Worm (Caenorhabditis elegans) whole organism, late embryonic: ENCODE results near the gene fshr-1.

Experiments used
- C38D4.7 ChIP-seq: fragments of 200-800 bp; sonication (Bioruptor generic); optimal IDR thresholded peaks from 2 replicates; lab custom pipeline; 2018; ENCODE audit warnings: mild to moderate bottlenecking, missing genetic modification characterization, moderate library complexity, missing compliant biosample characterization
- F13H6.1 ChIP-seq: sonication (generic microtip); optimal IDR thresholded peaks from 2 replicates; lab custom pipeline; 2016; ENCODE audit warnings: missing genetic modification characterization, missing compliant biosample characterization
- K02D7.2 ChIP-seq: sonication (generic microtip); optimal IDR thresholded peaks from 2 replicates; lab custom pipeline; 2017; ENCODE audit warnings: mild to moderate bottlenecking, missing genetic modification characterization, missing compliant biosample characterization
- T23F11.4 ChIP-seq: fragments of 200-800 bp; sonication (Bioruptor generic); optimal IDR thresholded peaks from 2 replicates; lab custom pipeline; 2018; ENCODE audit warnings: mild to moderate bottlenecking, missing genetic modification characterization, missing compliant biosample characterization
- Y22D7AL.16 ChIP-seq: sonication (generic microtip); optimal IDR thresholded peaks from 2 replicates; lab custom pipeline; 2016; ENCODE audit warnings: missing genetic modification characterization, missing compliant biosample characterization
- ahr-1 ChIP-seq: sonication (generic microtip); optimal IDR thresholded peaks from 2 replicates; lab custom pipeline; 2016; ENCODE audit warnings: missing genetic modification characterization, missing compliant biosample characterization
- ceh-14 ChIP-seq: sonication (generic microtip); optimal IDR thresholded peaks from 2 replicates; lab custom pipeline; 2016; ENCODE audit warnings: missing genotype, missing genetic modification characterization, missing compliant biosample characterization
- ceh-18 ChIP-seq: sonication (generic microtip); optimal IDR thresholded peaks from 2 replicates; lab custom pipeline; 2016; ENCODE audit warnings: missing genetic modification characterization, missing compliant biosample characterization
- ceh-19 ChIP-seq: fragments of 200-800 bp; sonication (Bioruptor generic); optimal IDR thresholded peaks from 2 replicates; lab custom pipeline; 2018; ENCODE audit warnings: mild to moderate bottlenecking, missing genetic modification characterization, missing compliant biosample characterization
- ceh-2 ChIP-seq: sonication (generic microtip); optimal IDR thresholded peaks from 2 replicates; lab custom pipeline; 2016; ENCODE audit warnings: missing genotype, missing genetic modification characterization, missing compliant biosample characterization
- ceh-31 ChIP-seq: sonication (generic microtip); optimal IDR thresholded peaks from 2 replicates; lab custom pipeline; 2016; ENCODE audit warnings: missing genetic modification characterization, missing compliant biosample characterization
- ceh-45 ChIP-seq: fragments of 200-800 bp; sonication (Bioruptor generic); IDR thresholded peaks from 2 replicates; pipeline ENCODE4 v1.3.6; 2022; ENCODE audit warnings: missing genetic modification reagents, missing genetic modification characterization, missing compliant biosample characterization
- ceh-48 ChIP-seq: sonication (generic microtip); optimal IDR thresholded peaks from 2 replicates; lab custom pipeline; 2016; ENCODE audit warnings: missing genetic modification characterization, inconsistent platforms, missing compliant biosample characterization
- ets-4 ChIP-seq: sonication (generic microtip); optimal IDR thresholded peaks from 2 replicates; lab custom pipeline; 2016; ENCODE audit warnings: missing genetic modification characterization, missing compliant biosample characterization
- eyg-1 ChIP-seq: sonication (generic microtip); optimal IDR thresholded peaks from 2 replicates; lab custom pipeline; 2016; ENCODE audit warnings: missing genotype, missing genetic modification characterization, missing compliant biosample characterization
- fax-1 ChIP-seq: sonication (generic microtip); optimal IDR thresholded peaks from 2 replicates; lab custom pipeline; 2016; ENCODE audit warnings: missing genotype, missing genetic modification characterization, missing compliant biosample characterization
- fkh-10 ChIP-seq: fragments of 150-350 bp; optimal IDR thresholded peaks from 2 replicates; lab custom pipeline; 2014; ENCODE audit warnings: missing biosample characterization, missing genetic modification reagents, missing genetic modification characterization
- fkh-6 ChIP-seq: sonication (generic microtip); optimal IDR thresholded peaks from 2 replicates; lab custom pipeline; 2016; ENCODE audit warnings: missing genetic modification characterization, missing compliant biosample characterization
- hlh-15 ChIP-seq: sonication (generic microtip); optimal IDR thresholded peaks from 2 replicates; lab custom pipeline; 2016; ENCODE audit warnings: missing genetic modification characterization, missing compliant biosample characterization
- hlh-6 ChIP-seq: sonication (generic microtip); optimal IDR thresholded peaks from 2 replicates; lab custom pipeline; 2016; ENCODE audit warnings: missing genotype, missing genetic modification characterization, missing compliant biosample characterization
- lim-6 ChIP-seq: sonication (generic microtip); optimal IDR thresholded peaks from 2 replicates; lab custom pipeline; 2016; ENCODE audit warnings: missing genetic modification characterization, missing compliant biosample characterization
- madf-2 ChIP-seq: sonication (generic microtip); optimal IDR thresholded peaks from 2 replicates; lab custom pipeline; 2017; ENCODE audit warnings: missing genetic modification characterization, missing compliant biosample characterization
- mec-3 ChIP-seq: sonication (generic microtip); optimal IDR thresholded peaks from 2 replicates; lab custom pipeline; 2016; ENCODE audit warnings: borderline replicate concordance, missing genetic modification characterization, missing compliant biosample characterization
- nfya-1 ChIP-seq: sonication (generic microtip); optimal IDR thresholded peaks from 2 replicates; lab custom pipeline; 2017; ENCODE audit warnings: missing genetic modification characterization, mild to moderate bottlenecking, missing compliant biosample characterization, antibody characterized with exemption, moderate library complexity
- nhr-11 ChIP-seq: fragments of 150-350 bp; optimal IDR thresholded peaks from 2 replicates; lab custom pipeline; 2014; ENCODE audit warnings: missing biosample characterization, missing genetic modification characterization
- nhr-232 ChIP-seq: sonication (generic microtip); optimal IDR thresholded peaks from 2 replicates; lab custom pipeline; 2016; ENCODE audit warnings: missing genetic modification characterization, missing compliant biosample characterization
- npax-4 ChIP-seq: sonication (generic microtip); optimal IDR thresholded peaks from 2 replicates; lab custom pipeline; 2016; ENCODE audit warnings: missing genetic modification characterization, missing compliant biosample characterization
- pat-9 ChIP-seq: fragments of 200-800 bp; sonication (Bioruptor generic); optimal IDR thresholded peaks from 2 replicates; lab custom pipeline; 2018; ENCODE audit warnings: mild to moderate bottlenecking, missing genetic modification characterization, moderate library complexity, missing compliant biosample characterization
- pqm-1 ChIP-seq: sonication (generic microtip); optimal IDR thresholded peaks from 2 replicates; lab custom pipeline; 2016; ENCODE audit warnings: missing genetic modification characterization, missing compliant biosample characterization
- pros-1 ChIP-seq: fragments of 150-350 bp; optimal IDR thresholded peaks from 2 replicates; lab custom pipeline; 2014; ENCODE audit warnings: missing biosample characterization, missing genetic modification reagents, missing genetic modification characterization
- ref-2 ChIP-seq: sonication (generic microtip); optimal IDR thresholded peaks from 2 replicates; lab custom pipeline; 2016; ENCODE audit warnings: missing genetic modification characterization, missing compliant biosample characterization
- rnt-1 ChIP-seq: sonication (generic microtip); optimal IDR thresholded peaks from 2 replicates; lab custom pipeline; 2016; ENCODE audit warnings: missing genetic modification characterization, missing compliant biosample characterization
- sdc-2 ChIP-seq: sonication (generic microtip); optimal IDR thresholded peaks from 2 replicates; lab custom pipeline; 2016; ENCODE audit warnings: missing genotype, missing genetic modification characterization, missing compliant biosample characterization
- syd-9 ChIP-seq: sonication (generic microtip); optimal IDR thresholded peaks from 2 replicates; lab custom pipeline; 2016; ENCODE audit warnings: mild to moderate bottlenecking, missing genetic modification characterization, moderate library complexity, missing compliant biosample characterization
- tbx-7 ChIP-seq: sonication (generic microtip); optimal IDR thresholded peaks from 2 replicates; lab custom pipeline; 2016; ENCODE audit warnings: missing genotype, missing genetic modification characterization, missing compliant biosample characterization
- unc-3 ChIP-seq, 2 experiments: fragments of 200-800 bp in 1 of 2; sonication (Bioruptor generic) in 1 of 2; sonication (generic microtip) in 1 of 2; conservative IDR thresholded peaks in 1 of 2; optimal IDR thresholded peaks in 1 of 2; 2 replicates each; pipeline versions ENCODE4 v1.3.6 to Lab custom; 2016 to 2022; ENCODE audit warnings: missing compliant biosample characterization in 2 of 2, missing genetic modification characterization in 2 of 2, missing genetic modification reagents in 1 of 2
- unc-42 ChIP-seq: sonication (generic microtip); optimal IDR thresholded peaks from 2 replicates; lab custom pipeline; 2016; ENCODE audit warnings: missing genotype, missing genetic modification characterization, missing compliant biosample characterization
- unc-86 ChIP-seq: sonication (generic microtip); optimal IDR thresholded peaks from 2 replicates; lab custom pipeline; 2016; ENCODE audit warnings: missing genetic modification characterization, missing compliant biosample characterization
- zip-5 ChIP-seq: sonication (generic microtip); optimal IDR thresholded peaks from 2 replicates; lab custom pipeline; 2016; ENCODE audit warnings: missing genetic modification characterization, missing compliant biosample characterization

The fshr-1 gene

ce11 chrV:9859863-9860262, 29.8 kb upstream of the fshr-1 start, which contains the start of gene lsy-12:
lsy-12 (minus strand) TSS chrV:9859963.
- TF ChIP-seq unc-86 (tag; lab: Kevin White, UChicago) (no peak), ceh-14 (tag; lab: Kevin White, UChicago) (no peak), madf-2 (tag; lab: Kevin White, UChicago) (no peak), ceh-31 (no peak), fkh-10 (GFP tag; lab: Kevin White, UChicago) (no peak), pat-9 (no peak), nhr-11 (no peak)

DNA sequence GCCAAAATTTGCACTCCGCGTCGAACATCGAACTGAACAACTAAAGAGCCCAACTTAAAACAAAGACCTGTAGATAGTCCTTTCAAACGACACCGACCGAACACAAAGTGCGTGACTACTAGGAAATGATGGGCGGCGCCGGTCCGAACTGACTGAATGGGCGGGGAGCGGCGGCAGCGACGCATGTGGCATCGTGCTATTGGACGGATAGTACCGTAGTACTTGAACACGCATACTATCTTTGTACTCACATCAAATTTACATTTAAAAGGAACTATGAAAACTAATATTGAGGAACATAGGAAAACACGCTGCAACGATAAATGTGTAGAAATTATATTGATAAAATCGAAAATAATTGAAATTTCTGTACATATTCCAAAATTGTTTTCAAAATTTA, 29.3 kb upstream of the fshr-1 start:
- no peak for TF ChIP-seq pros-1 (tag; lab: Kevin White, UChicago)
- TF ChIP-seq ceh-2, result no peak
- no peak for TF ChIP-seq ahr-1 (tag; lab: Kevin White, UChicago)
- no peak for TF ChIP-seq hlh-6
- TF ChIP-seq sdc-2 (tag; lab: Kevin White, UChicago), result no peak
- peak; percentile 91 for TF ChIP-seq nfya-1
- TF ChIP-seq unc-3 (GFP tag; conservative IDR thresholded peaks at IDR 0.05; lab: Robert Waterston, UW), result no peak
- TF ChIP-seq unc-3 (tag; optimal IDR thresholded peaks at IDR 0.05; lab: Kevin White, UChicago), result no peak
- TF ChIP-seq, all 69 proteins: peak for 1

ce11 chrV:9868311-9868710, 21.3 kb upstream of the fshr-1 start, which contains the start of gene srab-17:
srab-17 (minus strand) TSS chrV:9868411.
- TF ChIP-seq ahr-1 (tag; lab: Kevin White, UChicago) (no peak), madf-2 (tag; lab: Kevin White, UChicago) (no peak), unc-3 (GFP tag; conservative IDR thresholded peaks at IDR 0.05; lab: Robert Waterston, UW) (no peak), unc-3 (tag; optimal IDR thresholded peaks at IDR 0.05; lab: Kevin White, UChicago) (no peak), npax-4 (tag; lab: Kevin White, UChicago) (no peak), ceh-19 (no peak), mec-3 (tag; lab: Kevin White, UChicago) (no peak), T23F11.4 (GFP tag; lab: Kevin White, UChicago) (no peak), ceh-14 (tag; lab: Kevin White, UChicago) (no peak), fax-1 (tag; lab: Kevin White, UChicago) (no peak), rnt-1 (tag; lab: Kevin White, UChicago) (no peak), ceh-2 (no peak), syd-9 (no peak), ets-4 (tag; lab: Kevin White, UChicago) (no peak), eyg-1 (tag; lab: Kevin White, UChicago) (no peak), zip-5 (tag; lab: Kevin White, UChicago) (no peak), pqm-1 (no peak), hlh-15 (tag; lab: Kevin White, UChicago) (no peak), ceh-45 (GFP tag; lab: Robert Waterston, UW) (no peak)

ce11 chrV:9871339-9871738, 18.3 kb upstream of the fshr-1 start, which contains the start of gene srab-18:
srab-18 (minus strand) TSS chrV:9871439.
- TF ChIP-seq zip-5 (tag; lab: Kevin White, UChicago), result no peak
- TF ChIP-seq C38D4.7 (GFP tag; lab: Kevin White, UChicago), result no peak
- no peak for TF ChIP-seq K02D7.2 (tag; lab: Kevin White, UChicago)
- TF ChIP-seq ceh-18 (tag; lab: Kevin White, UChicago), result no peak

ce11 chrV:9879404-9879803, 10.2 kb upstream of the fshr-1 start, which contains the start of gene srab-26:
srab-26 (minus strand) TSS chrV:9879504.
- no peak for TF ChIP-seq zip-5 (tag; lab: Kevin White, UChicago)
- TF ChIP-seq ceh-2, result no peak
- no peak for TF ChIP-seq ceh-48 (tag; lab: Kevin White, UChicago)
- no peak for TF ChIP-seq hlh-15 (tag; lab: Kevin White, UChicago)
- TF ChIP-seq nfya-1, result no peak
- no peak for TF ChIP-seq hlh-6
- no peak for TF ChIP-seq unc-42 (tag; lab: Kevin White, UChicago)
- no peak for TF ChIP-seq lim-6 (tag; lab: Kevin White, UChicago)
- TF ChIP-seq ref-2, result no peak
- no peak for TF ChIP-seq fkh-10 (GFP tag; lab: Kevin White, UChicago)
- TF ChIP-seq mec-3 (tag; lab: Kevin White, UChicago), result no peak
- TF ChIP-seq fkh-6 (tag; lab: Kevin White, UChicago), result no peak
- no peak for TF ChIP-seq nhr-11
- TF ChIP-seq tbx-7 (tag; lab: Kevin White, UChicago), result no peak
- TF ChIP-seq Y22D7AL.16 (tag; lab: Kevin White, UChicago), result no peak
- TF ChIP-seq F13H6.1 (tag; lab: Kevin White, UChicago), result no peak
- no peak for TF ChIP-seq pros-1 (tag; lab: Kevin White, UChicago)
- TF ChIP-seq nhr-232 (tag; lab: Kevin White, UChicago), result no peak
